Worm (Caenorhabditis elegans): Measurements from ENCODE around the gene klp-20.

ce11 chrIII:190686-191085, 19.1 kb upstream of the klp-20 start, which contains the start of gene cox-17:
- TF ChIP-seq sox-4 (tag; optimal IDR thresholded peaks at IDR 0.05) (no peak), C16A3.4 (tag; optimal IDR thresholded peaks at IDR 0.05) (no peak), snpc-4 (tag; optimal IDR thresholded peaks at IDR 0.05) (no peak)
